Worm (Caenorhabditis elegans) whole organism, young adult: Measurements from ENCODE around the gene gpa-17.

ENCODE experiments used
- B0035.1 ChIP-seq: sonication (generic microtip); optimal IDR thresholded peaks from 2 replicates; lab custom pipeline; 2016; ENCODE audit warnings: missing genetic modification characterization, mild to moderate bottlenecking, missing compliant biosample characterization, missing genotype, missing genetic modification reagents
- B0336.3 ChIP-seq: fragments of 200-800 bp; sonication (Bioruptor generic); IDR thresholded peaks from 2 replicates; pipeline ENCODE4 v1.3.6; 2022; ENCODE audit warnings: missing genetic modification characterization, missing compliant biosample characterization
- C17E4.6 ChIP-seq: fragments of 200-800 bp; sonication (Bioruptor generic); IDR thresholded peaks from 2 replicates; pipeline ENCODE4 v1.3.6; 2022; ENCODE audit warnings: missing genetic modification reagents, missing genetic modification characterization, missing compliant biosample characterization
- D2030.7 ChIP-seq: fragments of 200-800 bp; sonication (Bioruptor generic); IDR thresholded peaks from 2 replicates; pipeline ENCODE4 v1.3.6; 2022; ENCODE audit warnings: missing genetic modification reagents, missing genetic modification characterization, missing compliant biosample characterization
- F22D6.2 ChIP-seq: sonication (generic microtip); optimal IDR thresholded peaks from 2 replicates; lab custom pipeline; 2016; ENCODE audit warnings: mild to moderate bottlenecking, missing genetic modification characterization, missing compliant biosample characterization
- F39B2.1 ChIP-seq: fragments of 200-800 bp; sonication (Bioruptor generic); IDR thresholded peaks from 2 replicates; pipeline ENCODE4 v1.3.6; 2022; ENCODE audit warnings: missing genetic modification reagents, missing genetic modification characterization, missing compliant biosample characterization
- K11D2.4 ChIP-seq: fragments of 200-800 bp; sonication (Bioruptor generic); IDR thresholded peaks from 2 replicates; pipeline ENCODE4 v1.3.6; 2022; ENCODE audit warnings: missing genetic modification reagents, missing genetic modification characterization, missing compliant biosample characterization
- Y53G8AR.9 ChIP-seq: fragments of 200-800 bp; sonication (Bioruptor generic); conservative IDR thresholded peaks from 2 replicates; pipeline ENCODE4 v1.3.6; 2022; ENCODE audit warnings: missing genetic modification reagents, missing genetic modification characterization, missing compliant biosample characterization
- Y67H2A.10 ChIP-seq: fragments of 200-800 bp; sonication (Bioruptor generic); conservative IDR thresholded peaks from 2 replicates; pipeline ENCODE4 v1.3.6; 2022; ENCODE audit warnings: missing genetic modification reagents, missing genetic modification characterization, missing compliant biosample characterization
- Y95B8A.8 ChIP-seq: fragments of 200-800 bp; sonication (Bioruptor generic); IDR thresholded peaks from 2 replicates; pipeline ENCODE4 v1.3.6; 2022; ENCODE audit warnings: missing genetic modification reagents, missing genetic modification characterization, missing compliant biosample characterization
- akir-1 ChIP-seq: fragments of 200-800 bp; sonication (Bioruptor generic); optimal IDR thresholded peaks from 2 replicates; lab custom pipeline; 2018; ENCODE audit warnings: mild to moderate bottlenecking, missing genetic modification characterization, moderate library complexity, missing compliant biosample characterization
- ama-1 ChIP-seq, 3 experiments: fragments of 150-350 bp in 1 of 3; sonication (generic microtip) in 2 of 3; optimal IDR thresholded peaks; 2 replicates each; lab custom pipeline; 2014 to 2018; ENCODE audit warnings: missing biosample characterization in 2 of 3, missing genetic modification characterization in 2 of 3, missing genetic modification reagents in 2 of 3
- atf-7 ChIP-seq: sonication (generic microtip); optimal IDR thresholded peaks from 2 replicates; lab custom pipeline; 2017; ENCODE audit warnings: mild to moderate bottlenecking, missing genetic modification characterization, missing compliant biosample characterization
- athp-1 ChIP-seq: sonication (generic microtip); optimal IDR thresholded peaks from 2 replicates; lab custom pipeline; 2017; ENCODE audit warnings: mild to moderate bottlenecking, missing genetic modification characterization, missing compliant biosample characterization
- attf-3 ChIP-seq: fragments of 200-800 bp; sonication (Bioruptor generic); conservative IDR thresholded peaks from 2 replicates; pipeline ENCODE4 v1.3.6; 2022; ENCODE audit warnings: missing genetic modification reagents, missing genetic modification characterization, missing compliant biosample characterization
- bed-1 ChIP-seq: fragments of 200-800 bp; sonication (Bioruptor generic); IDR thresholded peaks from 2 replicates; pipeline ENCODE4 v1.3.6; 2022; ENCODE audit warnings: missing genetic modification reagents, missing genetic modification characterization, missing compliant biosample characterization
- cebp-1 ChIP-seq, 2 experiments: fragments of 200-800 bp in 1 of 2; sonication (Bioruptor generic) in 1 of 2; sonication (generic microtip) in 1 of 2; IDR thresholded peaks in 1 of 2; optimal IDR thresholded peaks in 1 of 2; 2 replicates each; pipeline versions ENCODE4 v1.3.6 to Lab custom; 2017 to 2022; ENCODE audit warnings: missing compliant biosample characterization in 2 of 2, missing genetic modification characterization in 2 of 2, mild to moderate bottlenecking in 1 of 2, missing genetic modification reagents in 1 of 2, moderate library complexity in 1 of 2
- ceh-100 ChIP-seq: fragments of 200-800 bp; sonication (Bioruptor generic); IDR thresholded peaks from 2 replicates; pipeline ENCODE4 v1.3.6; 2022; ENCODE audit warnings: missing genetic modification reagents, missing genetic modification characterization, missing compliant biosample characterization
- ceh-91 ChIP-seq: fragments of 200-800 bp; sonication (Bioruptor generic); IDR thresholded peaks from 2 replicates; pipeline ENCODE4 v1.3.6; 2022; ENCODE audit warnings: missing genetic modification reagents, missing genetic modification characterization, missing compliant biosample characterization
- dpl-1 ChIP-seq: fragments of 150-350 bp; optimal IDR thresholded peaks from 2 replicates; lab custom pipeline; 2014; ENCODE audit warnings: missing biosample characterization, missing genetic modification reagents, missing genetic modification characterization
- efl-1 ChIP-seq: fragments of 150-350 bp; optimal IDR thresholded peaks from 2 replicates; lab custom pipeline; 2014; ENCODE audit warnings: missing biosample characterization, missing genetic modification reagents, missing genetic modification characterization
- egl-18 ChIP-seq: fragments of 200-800 bp; sonication (Bioruptor generic); IDR thresholded peaks from 2 replicates; pipeline ENCODE4 v1.3.6; 2022; ENCODE audit warnings: missing genetic modification reagents, missing genetic modification characterization, missing compliant biosample characterization
- egl-44 ChIP-seq: fragments of 200-800 bp; sonication (Bioruptor generic); IDR thresholded peaks from 2 replicates; pipeline ENCODE4 v1.3.6; 2022; ENCODE audit warnings: missing genetic modification reagents, missing genetic modification characterization, missing compliant biosample characterization
- egrh-3 ChIP-seq: fragments of 200-800 bp; sonication (Bioruptor generic); IDR thresholded peaks from 2 replicates; pipeline ENCODE4 v1.3.6; 2022; ENCODE audit warnings: missing genetic modification reagents, missing genetic modification characterization, missing compliant biosample characterization
- ets-4 ChIP-seq: fragments of 200-800 bp; sonication (Bioruptor generic); optimal IDR thresholded peaks from 2 replicates; lab custom pipeline; 2018; ENCODE audit warnings: mild to moderate bottlenecking, missing genetic modification characterization, missing compliant biosample characterization
- gei-17 ChIP-seq: fragments of 200-800 bp; sonication (Bioruptor generic); optimal IDR thresholded peaks from 2 replicates; lab custom pipeline; 2018; ENCODE audit warnings: mild to moderate bottlenecking, missing genetic modification characterization, missing compliant biosample characterization
- hlh-26 ChIP-seq: fragments of 200-800 bp; sonication (Bioruptor generic); conservative IDR thresholded peaks from 2 replicates; pipeline ENCODE4 v1.3.6; 2022; ENCODE audit warnings: missing genetic modification reagents, missing genetic modification characterization, missing compliant biosample characterization
- hmg-1.2 ChIP-seq: fragments of 200-800 bp; sonication (Bioruptor generic); IDR thresholded peaks from 2 replicates; pipeline ENCODE4 v1.3.6; 2022; ENCODE audit warnings: missing genetic modification reagents, missing genetic modification characterization, missing compliant biosample characterization
- lin-35 ChIP-seq, 3 experiments: fragments of 150-350 bp in 2 of 3; sonication (generic microtip) in 1 of 3; optimal IDR thresholded peaks; 2 replicates each; lab custom pipeline; 2014 to 2018; ENCODE audit warnings: missing biosample characterization in 3 of 3, missing genetic modification characterization in 3 of 3, missing genetic modification reagents in 3 of 3
- lin-40 ChIP-seq: sonication (generic microtip); optimal IDR thresholded peaks from 2 replicates; lab custom pipeline; 2016; ENCODE audit warnings: missing genetic modification characterization, mild to moderate bottlenecking, missing compliant biosample characterization, missing genotype, missing genetic modification reagents
- lin-54 ChIP-seq: fragments of 200-800 bp; sonication (Bioruptor generic); optimal IDR thresholded peaks from 2 replicates; lab custom pipeline; 2018; ENCODE audit warnings: mild to moderate bottlenecking, missing genetic modification characterization, missing compliant biosample characterization
- madf-3 ChIP-seq: fragments of 200-800 bp; sonication (Bioruptor generic); IDR thresholded peaks from 2 replicates; pipeline ENCODE4 v1.3.6; 2022; ENCODE audit warnings: missing genetic modification reagents, missing genetic modification characterization, missing compliant biosample characterization
- nhr-27 ChIP-seq: fragments of 200-800 bp; sonication (Bioruptor generic); optimal IDR thresholded peaks from 2 replicates; lab custom pipeline; 2018; ENCODE audit warnings: mild to moderate bottlenecking, missing genetic modification characterization, moderate library complexity, missing compliant biosample characterization
- nhr-80 ChIP-seq: sonication (generic microtip); optimal IDR thresholded peaks from 2 replicates; lab custom pipeline; 2016; ENCODE audit warnings: missing genetic modification characterization, missing compliant biosample characterization
- pbrm-1 ChIP-seq: fragments of 200-800 bp; sonication (Bioruptor generic); IDR thresholded peaks from 2 replicates; pipeline ENCODE4 v1.3.6; 2022; ENCODE audit warnings: missing genetic modification reagents, missing genetic modification characterization, missing compliant biosample characterization
- repo-1 ChIP-seq: sonication (generic microtip); optimal IDR thresholded peaks from 2 replicates; lab custom pipeline; 2017; ENCODE audit warnings: mild to moderate bottlenecking, missing genetic modification characterization, missing compliant biosample characterization
- sea-2 ChIP-seq: fragments of 200-800 bp; sonication (Bioruptor generic); IDR thresholded peaks from 2 replicates; pipeline ENCODE4 v1.3.6; 2022; ENCODE audit warnings: missing genetic modification characterization, missing compliant biosample characterization
- snpc-1.1 ChIP-seq: sonication (generic microtip); optimal IDR thresholded peaks from 2 replicates; lab custom pipeline; 2017; ENCODE audit warnings: missing genetic modification characterization, mild to moderate bottlenecking, missing compliant biosample characterization, antibody characterized with exemption, moderate library complexity, missing genotype, missing genetic modification reagents; ENCODE audit not compliant: insufficient read depth
- snpc-1.3 ChIP-seq: sonication (generic microtip); optimal IDR thresholded peaks from 2 replicates; lab custom pipeline; 2017; ENCODE audit warnings: missing genetic modification characterization, mild to moderate bottlenecking, missing compliant biosample characterization, antibody characterized with exemption, moderate library complexity, missing genotype, missing genetic modification reagents; ENCODE audit not compliant: insufficient read depth
- snpc-3.4 ChIP-seq: sonication (generic microtip); optimal IDR thresholded peaks from 2 replicates; lab custom pipeline; 2017; ENCODE audit warnings: missing genetic modification characterization, mild to moderate bottlenecking, missing compliant biosample characterization, antibody characterized with exemption, moderate library complexity, missing genotype, missing genetic modification reagents
- snpc-4 ChIP-seq, 5 experiments: fragments of 150-350 bp in 1 of 5; sonication (generic microtip) in 4 of 5; optimal IDR thresholded peaks; 2 replicates each; lab custom pipeline; 2014 to 2018; ENCODE audit warnings: missing genetic modification characterization in 5 of 5, missing biosample characterization in 3 of 5, antibody characterized with exemption in 2 of 5, mild to moderate bottlenecking in 2 of 5, missing compliant biosample characterization in 2 of 5, missing genotype in 2 of 5, moderate library complexity in 2 of 5, missing genetic modification reagents in 1 of 5
- tbp1 ChIP-seq: fragments of 200-800 bp; sonication (Bioruptor generic); optimal IDR thresholded peaks from 2 replicates; lab custom pipeline; 2018; ENCODE audit warnings: mild to moderate bottlenecking, missing genetic modification characterization, missing compliant biosample characterization
- unc-130 ChIP-seq: sonication (generic microtip); optimal IDR thresholded peaks from 2 replicates; lab custom pipeline; 2016; ENCODE audit warnings: missing genetic modification reagents, missing genetic modification characterization, missing compliant biosample characterization
- ztf-18 ChIP-seq: sonication (generic microtip); optimal IDR thresholded peaks from 2 replicates; lab custom pipeline; 2016; ENCODE audit warnings: missing genotype, mild to moderate bottlenecking, missing genetic modification characterization, missing compliant biosample characterization
- ztf-26 ChIP-seq: sonication (generic microtip); optimal IDR thresholded peaks from 2 replicates; lab custom pipeline; 2017; ENCODE audit warnings: missing genetic modification characterization, missing compliant biosample characterization

Gene gpa-17

ce11 chrIII:2596984-2597454, 10.7 kb downstream of the gpa-17 start, which contains the start of gene apb-1 (continued):
- TF ChIP-seq madf-3 (GFP tag; lab: Robert Waterston, UW) = no peak
- no peak for TF ChIP-seq bed-1 (GFP tag; lab: Robert Waterston, UW)
- no peak for TF ChIP-seq F22D6.2 (tag; lab: Kevin White, UChicago)
- peak; percentile 82 for TF ChIP-seq pbrm-1 (GFP tag; lab: Robert Waterston, UW)
- peak; percentile 20 for TF ChIP-seq ama-1 (optimal IDR thresholded peaks at IDR 0.05; lab: Kevin White, UChicago)
- peak in 1 of 2 experiments; percentile 58 for TF ChIP-seq ama-1 (GFP tag; optimal IDR thresholded peaks at IDR 0.05; lab: Kevin White, UChicago)
- TF ChIP-seq hmg-1.2 (GFP tag; lab: Robert Waterston, UW) = peak; percentile 61
- peak; percentile 98 for TF ChIP-seq ztf-18
- TF ChIP-seq gei-17 = peak; percentile 78
- peak; percentile 83 for TF ChIP-seq athp-1 (tag; lab: Kevin White, UChicago)
- no peak for TF ChIP-seq snpc-1.1
- TF ChIP-seq snpc-3.4 (tag; lab: Kevin White, UChicago) = peak; percentile 86
- 0 out of 2 replicates have a peak, but pooled peaks have one; percentile 39 for TF ChIP-seq sea-2 (GFP tag; lab: Robert Waterston, UW)
- peak; percentile 39; the same call in 1 of the 2 replicates for TF ChIP-seq egrh-3 (GFP tag; lab: Robert Waterston, UW)
- TF ChIP-seq Y67H2A.10 (GFP tag; lab: Robert Waterston, UW) = 0 out of 2 replicates have a peak, but pooled peaks have one; percentile 6
- peak; percentile 88 for TF ChIP-seq lin-54 (GFP tag; lab: Kevin White, UChicago)
- no peak for TF ChIP-seq B0035.1 (tag; lab: Kevin White, UChicago)
- TF ChIP-seq nhr-27 (tag; lab: Kevin White, UChicago) = no peak
- peak; percentile 79 for TF ChIP-seq repo-1 (tag; lab: Kevin White, UChicago)
- TF ChIP-seq ets-4 (GFP tag; lab: Kevin White, UChicago) = no peak
- TF ChIP-seq C17E4.6 (GFP tag; lab: Robert Waterston, UW) = peak; percentile 17; the same call in 1 of the 2 replicates
- TF ChIP-seq akir-1 (GFP tag; lab: Kevin White, UChicago) = no peak
- peak; percentile 84 for TF ChIP-seq ztf-26 (tag; lab: Kevin White, UChicago)
- TF ChIP-seq K11D2.4 (GFP tag; lab: Robert Waterston, UW) = no peak
- TF ChIP-seq atf-7 = peak; percentile 73
- TF ChIP-seq lin-35 (GFP tag; optimal IDR thresholded peaks at IDR 0.05; lab: Kevin White, UChicago) = peak in 2 of 3 experiments; percentile 51 to 94
- peak; percentile 50 for TF ChIP-seq efl-1 (GFP tag; lab: Kevin White, UChicago)
- peak; percentile 69 for TF ChIP-seq ceh-100 (GFP tag; lab: Robert Waterston, UW)
- no peak; the same call in 1 of the 2 replicates for TF ChIP-seq attf-3 (GFP tag; lab: Robert Waterston, UW)
- TF ChIP-seq nhr-80 (tag; lab: Kevin White, UChicago) = peak; percentile 25
- TF ChIP-seq dpl-1 = peak; percentile 28
- no peak for TF ChIP-seq F39B2.1
- peak; percentile 11 for TF ChIP-seq snpc-4 (GFP tag; optimal IDR thresholded peaks at IDR 0.05; lab: Kevin White, UChicago)
- peak; percentile 58 to 79 (median 64) for TF ChIP-seq snpc-4 (tag; optimal IDR thresholded peaks at IDR 0.05; lab: Kevin White, UChicago)
- peak; percentile 93 for TF ChIP-seq B0336.3 (GFP tag; lab: Robert Waterston, UW)
- TF ChIP-seq tbp1 (GFP tag; lab: Kevin White, UChicago) = peak; percentile 61
- peak; percentile 56 for TF ChIP-seq ceh-91 (GFP tag; lab: Robert Waterston, UW)
- TF ChIP-seq Y95B8A.8 (GFP tag; lab: Robert Waterston, UW) = 0 out of 2 replicates have a peak, but pooled peaks have one; percentile 61
- TF ChIP-seq egl-44 (GFP tag; lab: Robert Waterston, UW) = peak; percentile 47; the same call in 1 of the 2 replicates
- peak; percentile 94 for TF ChIP-seq Y53G8AR.9 (GFP tag; lab: Robert Waterston, UW)
- TF ChIP-seq snpc-1.3 (tag; lab: Kevin White, UChicago) = peak; percentile 63
- peak; percentile 95 for TF ChIP-seq lin-40 (tag; lab: Kevin White, UChicago)
- no peak for TF ChIP-seq hlh-26 (GFP tag; lab: Robert Waterston, UW)
- 0 out of 2 replicates have a peak, but pooled peaks have one; percentile 76 for TF ChIP-seq egl-18 (GFP tag; lab: Robert Waterston, UW)
- TF ChIP-seq unc-130 = no peak
- peak; percentile 69 for TF ChIP-seq D2030.7 (GFP tag; lab: Robert Waterston, UW)
- no peak for TF ChIP-seq cebp-1 (GFP tag; IDR thresholded peaks at IDR 0.05; lab: Robert Waterston, UW)
- peak; percentile 91 for TF ChIP-seq cebp-1 (tag; optimal IDR thresholded peaks at IDR 0.05; lab: Kevin White, UChicago)
